Worm (Caenorhabditis elegans) whole organism, L2 larva: ENCODE data around the gene dhc-3.
A peak's percentile ranks its signal among the peaks of the same experiment; 100 is the strongest.

Source experiments
- C34F6.9 ChIP-seq: fragments of 150-350 bp; optimal IDR thresholded peaks from 2 replicates; lab custom pipeline; 2014; ENCODE audit warnings: missing biosample characterization, missing genetic modification characterization
- R02D3.7 ChIP-seq: fragments of 150-350 bp; optimal IDR thresholded peaks from 2 replicates; lab custom pipeline; 2014; ENCODE audit warnings: missing biosample characterization, missing genetic modification characterization
- Y55F3AM.14 ChIP-seq: fragments of 200-800 bp; sonication (Bioruptor generic); optimal IDR thresholded peaks from 2 replicates; lab custom pipeline; 2018; ENCODE audit warnings: mild to moderate bottlenecking, missing genetic modification characterization, missing compliant biosample characterization
- ZK546.5 ChIP-seq: sonication (generic microtip); optimal IDR thresholded peaks from 2 replicates; lab custom pipeline; 2017; ENCODE audit warnings: missing biosample characterization, missing genetic modification characterization
- alr-1 ChIP-seq: fragments of 150-350 bp; optimal IDR thresholded peaks from 2 replicates; lab custom pipeline; 2014; ENCODE audit warnings: missing biosample characterization, missing genetic modification characterization
- aly-2 ChIP-seq: fragments of 150-350 bp; optimal IDR thresholded peaks from 2 replicates; lab custom pipeline; 2014; ENCODE audit warnings: missing biosample characterization, missing genetic modification characterization
- ceh-16 ChIP-seq: fragments of 150-350 bp; optimal IDR thresholded peaks from 2 replicates; lab custom pipeline; 2014; ENCODE audit warnings: missing biosample characterization, missing genetic modification characterization
- ceh-82 ChIP-seq: fragments of 150-350 bp; optimal IDR thresholded peaks from 2 replicates; lab custom pipeline; 2014; ENCODE audit warnings: missing biosample characterization, missing genetic modification characterization
- egl-27 ChIP-seq: sonication (generic microtip); optimal IDR thresholded peaks from 3 replicates; lab custom pipeline; 2017; ENCODE audit warnings: missing biosample characterization, missing genetic modification reagents, missing genetic modification characterization
- elt-1 ChIP-seq: fragments of 150-350 bp; optimal IDR thresholded peaks from 2 replicates; lab custom pipeline; 2014; ENCODE audit warnings: missing biosample characterization, missing genetic modification characterization
- elt-3 ChIP-seq: sonication (generic microtip); optimal IDR thresholded peaks from 2 replicates; lab custom pipeline; 2017; ENCODE audit warnings: missing biosample characterization, missing genetic modification characterization
- lin-11 ChIP-seq: fragments of 150-350 bp; sonication (generic microtip); optimal IDR thresholded peaks from 2 replicates; lab custom pipeline; 2014; ENCODE audit warnings: missing biosample characterization, missing genetic modification characterization, inconsistent platforms, mixed read lengths
- lin-13 ChIP-seq: fragments of 150-350 bp; optimal IDR thresholded peaks from 2 replicates; lab custom pipeline; 2014; ENCODE audit warnings: missing biosample characterization, missing genetic modification reagents, missing genetic modification characterization
- lsy-2 ChIP-seq, 2 experiments: fragments of 150-350 bp in 1 of 2; sonication (generic microtip) in 1 of 2; optimal IDR thresholded peaks; 2 replicates each; lab custom pipeline; 2014 to 2017; ENCODE audit warnings: missing biosample characterization in 2 of 2, missing genetic modification characterization in 2 of 2
- mab-5 ChIP-seq: fragments of 150-350 bp; optimal IDR thresholded peaks from 2 replicates; lab custom pipeline; 2014; ENCODE audit warnings: missing biosample characterization, missing genetic modification characterization
- mdl-1 ChIP-seq, 2 experiments: fragments of 150-350 bp in 1 of 2; sonication (generic microtip) in 1 of 2; optimal IDR thresholded peaks; 2 replicates each; lab custom pipeline; 2017; ENCODE audit warnings: missing biosample characterization in 2 of 2, missing genetic modification characterization in 2 of 2
- nhr-10 ChIP-seq: sonication (generic microtip); optimal IDR thresholded peaks from 2 replicates; lab custom pipeline; 2017; ENCODE audit warnings: missing biosample characterization, missing genetic modification characterization
- nhr-12 ChIP-seq: fragments of 150-350 bp; optimal IDR thresholded peaks from 2 replicates; lab custom pipeline; 2014; ENCODE audit warnings: missing biosample characterization, missing genetic modification characterization
- nhr-21 ChIP-seq: fragments of 150-350 bp; optimal IDR thresholded peaks from 2 replicates; lab custom pipeline; 2014; ENCODE audit warnings: missing biosample characterization, missing genetic modification characterization
- nhr-237 ChIP-seq: fragments of 150-350 bp; optimal IDR thresholded peaks from 2 replicates; lab custom pipeline; 2014; ENCODE audit warnings: missing biosample characterization, missing genetic modification characterization
- nhr-25 ChIP-seq: fragments of 150-350 bp; sonication (generic microtip); optimal IDR thresholded peaks from 3 replicates; lab custom pipeline; 2014; ENCODE audit warnings: missing biosample characterization, missing genetic modification characterization
- sem-4 ChIP-seq: fragments of 150-350 bp; optimal IDR thresholded peaks from 2 replicates; lab custom pipeline; 2014; ENCODE audit warnings: missing biosample characterization, missing genetic modification reagents, missing genetic modification characterization
- sma-3 ChIP-seq: sonication (generic microtip); optimal IDR thresholded peaks from 2 replicates; lab custom pipeline; 2016; ENCODE audit warnings: missing genetic modification reagents, missing genetic modification characterization, missing compliant biosample characterization
- unc-39 ChIP-seq: fragments of 150-350 bp; optimal IDR thresholded peaks from 2 replicates; lab custom pipeline; 2014; ENCODE audit warnings: missing biosample characterization, missing genetic modification characterization
- unc-55 ChIP-seq: fragments of 150-350 bp; sonication (generic microtip); optimal IDR thresholded peaks from 3 replicates; lab custom pipeline; 2014; ENCODE audit warnings: missing biosample characterization, missing genetic modification reagents, missing genetic modification characterization
- zag-1 ChIP-seq: fragments of 150-350 bp; optimal IDR thresholded peaks from 2 replicates; lab custom pipeline; 2014; ENCODE audit warnings: missing biosample characterization, missing genetic modification characterization
- ztf-1 ChIP-seq: fragments of 200-800 bp; sonication (Bioruptor generic); conservative IDR thresholded peaks from 2 replicates; pipeline ENCODE4 v1.3.6; 2022; ENCODE audit warnings: missing genetic modification characterization, missing compliant biosample characterization
- ztf-11 ChIP-seq: sonication (generic microtip); optimal IDR thresholded peaks from 2 replicates; lab custom pipeline; 2017; ENCODE audit warnings: missing biosample characterization, missing genetic modification characterization

The dhc-3 gene

ce11 chrV:13111599-13112191 lies 27.1 kb upstream of the dhc-3 start:
- TF ChIP-seq C34F6.9 (tag; lab: Kevin White, UChicago) (peak; percentile 14), ztf-1 (GFP tag; lab: Robert Waterston, UW) (no peak), zag-1 (tag; lab: Kevin White, UChicago) (peak; percentile 62), lin-13 (GFP tag; lab: Kevin White, UChicago) (no peak), Y55F3AM.14 (peak; percentile 30), unc-55 (GFP tag; lab: Kevin White, UChicago) (peak; percentile 47)

- TF ChIP-seq sem-4 (tag; lab: Kevin White, UChicago), result no peak
- no peak for TF ChIP-seq Y55F3AM.14
- TF ChIP-seq zag-1 (tag; lab: Kevin White, UChicago), result peak; percentile 45
- TF ChIP-seq unc-55 (GFP tag; lab: Kevin White, UChicago), result peak; percentile 55
- peak; percentile 4 for TF ChIP-seq C34F6.9 (tag; lab: Kevin White, UChicago)
- TF ChIP-seq sma-3, result no peak
- no peak for TF ChIP-seq ztf-11 (tag; lab: Kevin White, UChicago)
- TF ChIP-seq mab-5 (tag; lab: Kevin White, UChicago), result peak; percentile 51
- TF ChIP-seq nhr-12, result no peak
- TF ChIP-seq, all 48 proteins: peak for 4
Observed at ce11 chrV:13112937-13113497, 25.8 kb upstream of the dhc-3 start.

DNA sequence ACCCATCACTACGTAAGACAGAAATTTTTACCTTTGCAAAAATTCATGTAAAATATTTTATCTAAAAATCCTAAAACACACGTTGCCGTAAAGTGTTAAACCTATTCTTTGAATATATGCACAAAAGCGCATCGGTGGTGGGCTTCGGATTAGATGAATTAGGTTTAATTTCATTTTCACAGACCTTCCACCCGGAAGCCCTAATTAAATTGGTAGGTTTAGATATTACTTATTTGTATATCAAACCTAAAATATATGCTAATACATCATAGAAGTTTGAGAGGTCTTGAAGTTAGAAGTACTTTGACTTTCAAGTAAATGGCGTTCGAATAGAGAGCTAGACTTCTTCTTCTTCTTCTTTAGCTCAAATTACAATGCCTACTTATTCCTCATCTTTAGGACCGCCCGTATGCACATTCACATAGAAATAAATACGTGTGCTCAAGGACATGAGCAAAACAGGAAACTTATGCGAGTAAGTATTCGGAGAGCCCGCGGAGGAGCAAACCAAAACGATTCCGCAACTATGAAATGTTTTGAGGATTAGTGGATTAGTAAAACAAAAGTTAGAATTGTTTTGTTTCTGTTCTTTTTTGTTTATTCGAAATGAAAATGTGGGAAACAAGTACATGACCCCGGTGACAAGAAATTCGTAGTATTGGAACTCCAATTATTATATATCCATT lies 24.1 kb upstream of the dhc-3 start:
- TF ChIP-seq unc-55 (GFP tag; lab: Kevin White, UChicago) (peak; percentile 67), ceh-82 (tag; lab: Kevin White, UChicago) (no peak)

DNA sequence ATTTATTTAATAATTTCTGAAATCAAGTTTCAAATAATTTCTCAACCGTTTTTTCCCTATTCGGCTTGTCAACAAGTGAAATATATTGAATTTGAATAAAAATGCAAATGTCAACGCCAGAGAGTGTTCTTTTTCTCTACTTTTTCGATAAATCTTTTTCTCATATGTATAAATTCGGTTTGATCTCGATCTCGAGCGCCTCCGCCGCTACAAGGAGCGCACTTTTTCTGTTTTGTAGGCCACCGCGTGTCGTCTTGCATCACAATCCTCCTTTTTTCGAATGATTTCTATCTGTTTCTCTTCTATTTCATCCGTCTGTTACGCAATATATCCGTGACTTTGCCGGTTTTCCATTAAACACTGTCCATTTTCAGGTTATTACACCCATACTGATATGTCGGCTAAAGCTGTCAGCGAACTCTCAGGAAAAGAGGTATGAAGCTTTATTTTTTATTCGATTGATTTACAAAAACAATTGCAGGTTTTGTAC lies 22.6 kb upstream of the dhc-3 start, which contains the start of gene acly-2:
TSS of gene acly-2 (plus strand) at position 375 of the 490 bp plus-strand sequence.
- TF ChIP-seq lin-13 (GFP tag; lab: Kevin White, UChicago), result no peak
- no peak for TF ChIP-seq sem-4 (tag; lab: Kevin White, UChicago)
- TF ChIP-seq lsy-2 (tag; optimal IDR thresholded peaks at IDR 0.05; lab: Kevin White, UChicago), result no peak
- TF ChIP-seq R02D3.7 (tag; lab: Kevin White, UChicago), result no peak
- TF ChIP-seq ceh-16 (tag; lab: Kevin White, UChicago), result no peak
- TF ChIP-seq aly-2 (tag; lab: Kevin White, UChicago), result no peak
- no peak for TF ChIP-seq alr-1 (tag; lab: Kevin White, UChicago)
- no peak for TF ChIP-seq elt-1 (tag; lab: Kevin White, UChicago)
- no peak for TF ChIP-seq elt-3 (tag; lab: Kevin White, UChicago)
- no peak for TF ChIP-seq nhr-237 (tag; lab: Kevin White, UChicago)
- TF ChIP-seq nhr-25 (tag; lab: Kevin White, UChicago), result no peak
- TF ChIP-seq ceh-82 (tag; lab: Kevin White, UChicago), result no peak
- no peak for TF ChIP-seq nhr-21 (tag; lab: Kevin White, UChicago)
- no peak for TF ChIP-seq unc-55 (GFP tag; lab: Kevin White, UChicago)
- no peak for TF ChIP-seq nhr-10 (tag; lab: Kevin White, UChicago)
- no peak for TF ChIP-seq Y55F3AM.14
- TF ChIP-seq, all 48 proteins: peak for 0

DNA sequence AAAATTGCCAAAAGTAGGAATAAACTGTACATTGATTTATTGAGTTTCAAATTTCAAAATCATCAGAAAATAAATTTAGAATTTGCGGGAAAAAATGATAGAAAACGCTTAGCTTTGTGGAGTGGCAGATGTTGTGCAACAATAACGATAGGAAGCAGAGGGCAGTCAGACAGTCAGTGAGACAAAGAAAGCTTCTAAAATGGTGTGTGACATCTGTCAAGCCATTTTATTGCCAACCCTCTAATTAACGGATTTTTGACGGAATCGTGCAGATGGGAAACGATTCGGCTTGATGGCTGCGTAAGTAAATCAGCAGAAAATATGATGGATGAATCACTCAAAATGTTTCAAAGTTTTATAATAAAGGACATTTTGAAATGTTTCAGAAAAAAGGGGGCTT lies 18.7 kb upstream of the dhc-3 start, which contains the start of gene max-1:
TSS of gene max-1 (minus strand) at position 124 of the 400 bp plus-strand sequence.
- TF ChIP-seq ceh-82 (tag; lab: Kevin White, UChicago) (no peak), elt-1 (tag; lab: Kevin White, UChicago) (no peak), egl-27 (tag; lab: Kevin White, UChicago) (no peak), ceh-16 (tag; lab: Kevin White, UChicago) (no peak), unc-39 (tag; lab: Kevin White, UChicago) (no peak), ZK546.5 (tag; lab: Kevin White, UChicago) (no peak), lin-11 (tag; lab: Kevin White, UChicago) (no peak), ztf-11 (tag; lab: Kevin White, UChicago) (no peak), mdl-1 (tag; optimal IDR thresholded peaks at IDR 0.05; lab: Kevin White, UChicago) (no peak), unc-55 (GFP tag; lab: Kevin White, UChicago) (no peak)
